Fruit fly (Drosophila melanogaster): ENCODE measurements around the gene Utx.

dm6 chr2L:10232827-10233226 is 45.8 kb downstream of the Utx start:
- TF ChIP-seq h (optimal IDR thresholded peaks at IDR 0.05) (no peak), psq (optimal IDR thresholded peaks at IDR 0.05) (no peak), ttk (optimal IDR thresholded peaks at IDR 0.05) (no peak)

All from Kc167 (cell line).